Fruit fly (Drosophila melanogaster) whole organism, embryonic: ENCODE data around the gene Shawn.

Experiments
- ATbp ChIP-seq: fragments of 200-800 bp; sonication (Bioruptor generic); optimal IDR thresholded peaks from 2 replicates; lab custom pipeline; 2017; ENCODE audit warnings: missing biosample characterization, mild to moderate bottlenecking, missing genetic modification characterization, missing genetic modification reagents
- Atf6 ChIP-seq: fragments of 200-800 bp; sonication (Bioruptor generic); IDR thresholded peaks from 2 replicates; pipeline ENCODE4 v1.3.6; 2022; ENCODE audit warnings: missing biosample characterization, missing genetic modification characterization
- CG10147 ChIP-seq: fragments of 200-800 bp; sonication (Bioruptor generic); optimal IDR thresholded peaks from 2 replicates; lab custom pipeline; 2019; ENCODE audit warnings: missing biosample characterization, mild to moderate bottlenecking, missing genetic modification characterization, moderate library complexity
- CG11504 ChIP-seq: fragments of 200-800 bp; sonication (Bioruptor generic); optimal IDR thresholded peaks from 3 replicates; lab custom pipeline; 2019; ENCODE audit warnings: missing biosample characterization, mild to moderate bottlenecking, missing genetic modification characterization, moderate library complexity
- CG12236 ChIP-seq: fragments of 200-800 bp; sonication (Bioruptor generic); optimal IDR thresholded peaks from 2 replicates; lab custom pipeline; 2016; ENCODE audit warnings: missing biosample characterization, missing genetic modification characterization
- CG14710 ChIP-seq: fragments of 200-800 bp; sonication (Bioruptor generic); optimal IDR thresholded peaks from 3 replicates; lab custom pipeline; 2019; ENCODE audit warnings: missing biosample characterization, mild to moderate bottlenecking, missing genetic modification characterization, moderate library complexity
- CG15601 ChIP-seq: fragments of 200-800 bp; sonication (Bioruptor generic); optimal IDR thresholded peaks from 3 replicates; lab custom pipeline; 2019; ENCODE audit warnings: missing biosample characterization, mild to moderate bottlenecking, missing genetic modification characterization, moderate library complexity
- CG17328 ChIP-seq: fragments of 200-800 bp; sonication (Bioruptor generic); IDR thresholded peaks from 2 replicates; pipeline ENCODE4 v1.3.6; 2022; ENCODE audit warnings: missing biosample characterization, missing genetic modification characterization
- CG17802 ChIP-seq: fragments of 200-800 bp; sonication (Bioruptor generic); optimal IDR thresholded peaks from 2 replicates; lab custom pipeline; 2018; ENCODE audit warnings: missing biosample characterization, mild to moderate bottlenecking, missing genetic modification characterization, moderate library complexity
- CG18011 ChIP-seq: fragments of 200-800 bp; sonication (Bioruptor generic); optimal IDR thresholded peaks from 2 replicates; lab custom pipeline; 2017; ENCODE audit warnings: missing biosample characterization, missing genetic modification characterization, mild to moderate bottlenecking, moderate library complexity, missing genotype
- CG18262 ChIP-seq: fragments of 200-800 bp; optimal IDR thresholded peaks from 3 replicates; lab custom pipeline; 2019; ENCODE audit warnings: missing biosample characterization, mild to moderate bottlenecking, missing genetic modification characterization, moderate library complexity
- CG31441 ChIP-seq: fragments of 200-800 bp; sonication (Bioruptor generic); IDR thresholded peaks from 2 replicates; pipeline ENCODE4 v1.3.6; 2022; ENCODE audit warnings: missing biosample characterization, missing genetic modification characterization
- CG34376 ChIP-seq: fragments of 200-800 bp; sonication (Bioruptor generic); optimal IDR thresholded peaks from 2 replicates; lab custom pipeline; 2018; ENCODE audit warnings: missing biosample characterization, mild to moderate bottlenecking, missing genetic modification characterization
- CG4820 ChIP-seq: fragments of 200-800 bp; sonication (Bioruptor generic); optimal IDR thresholded peaks from 3 replicates; lab custom pipeline; 2016; ENCODE audit warnings: missing biosample characterization, missing genetic modification characterization
- CG8281 ChIP-seq: fragments of 200-800 bp; sonication (Bioruptor generic); optimal IDR thresholded peaks from 2 replicates; lab custom pipeline; 2018; ENCODE audit warnings: missing biosample characterization, mild to moderate bottlenecking, missing genetic modification characterization, moderate library complexity
- Chrac-16 ChIP-seq: fragments of 200-800 bp; sonication (Bioruptor generic); optimal IDR thresholded peaks from 3 replicates; lab custom pipeline; 2016; ENCODE audit warnings: missing biosample characterization, missing genetic modification characterization
- CoRest ChIP-seq: fragments of 200-800 bp; sonication (Bioruptor generic); optimal IDR thresholded peaks from 3 replicates; lab custom pipeline; 2018; ENCODE audit warnings: missing biosample characterization, mild to moderate bottlenecking, missing genetic modification characterization, moderate library complexity
- Dll ChIP-seq: fragments of 200-800 bp; sonication (Bioruptor generic); IDR thresholded peaks from 4 replicates; pipeline ENCODE4 v1.3.6; 2022; ENCODE audit warnings: missing biosample characterization, missing genetic modification characterization; ENCODE audit not compliant: partially characterized antibody
- Doc2 ChIP-seq: fragments of 200-800 bp; sonication (Bioruptor generic); IDR thresholded peaks from 2 replicates; pipeline ENCODE4 v1.3.6; 2022; ENCODE audit warnings: missing biosample characterization, missing genetic modification characterization
- Dref ChIP-seq: fragments of 200-800 bp; sonication (Bioruptor generic); IDR thresholded peaks from 2 replicates; pipeline ENCODE4 v1.3.6; 2022; ENCODE audit warnings: missing biosample characterization, missing genetic modification characterization
- Ets65A ChIP-seq: fragments of 200-800 bp; sonication (Bioruptor generic); peaks from one replicate; lab custom pipeline; 2016; ENCODE audit warnings: missing biosample characterization, missing genetic modification characterization
- Ets97D ChIP-seq: fragments of 200-800 bp; sonication (Bioruptor generic); optimal IDR thresholded peaks from 3 replicates; lab custom pipeline; 2016; ENCODE audit warnings: missing biosample characterization, missing genetic modification characterization
- H15 ChIP-seq: fragments of 200-800 bp; sonication (Bioruptor generic); IDR thresholded peaks from 3 replicates; pipeline ENCODE4 v1.3.6; 2022; ENCODE audit warnings: missing biosample characterization, missing genetic modification characterization
- MESR4 ChIP-seq: fragments of 200-800 bp; sonication (Bioruptor generic); optimal IDR thresholded peaks from 2 replicates; lab custom pipeline; 2018; ENCODE audit warnings: missing biosample characterization, mild to moderate bottlenecking, missing genetic modification characterization, moderate library complexity
- NC2α ChIP-seq: fragments of 200-800 bp; sonication (Bioruptor generic); optimal IDR thresholded peaks from 2 replicates; lab custom pipeline; 2016; ENCODE audit warnings: missing biosample characterization, missing genetic modification characterization
- Opbp ChIP-seq: fragments of 200-800 bp; sonication (Bioruptor generic); IDR thresholded peaks from 3 replicates; pipeline ENCODE4 v1.3.6; 2022; ENCODE audit warnings: missing biosample characterization, missing genetic modification characterization; ENCODE audit not compliant: partially characterized antibody
- Scr ChIP-seq: fragments of 200-800 bp; sonication (Bioruptor generic); IDR thresholded peaks from 2 replicates; pipeline ENCODE4 v1.3.6; 2022; ENCODE audit warnings: missing biosample characterization, missing genetic modification characterization; ENCODE audit not compliant: partially characterized antibody
- Spps ChIP-seq: fragments of 200-800 bp; sonication (Bioruptor generic); optimal IDR thresholded peaks from 2 replicates; lab custom pipeline; 2018; ENCODE audit warnings: missing biosample characterization, mild to moderate bottlenecking, missing genetic modification characterization
- Sry-δ ChIP-seq: fragments of 200-800 bp; sonication (Bioruptor generic); optimal IDR thresholded peaks from 2 replicates; lab custom pipeline; 2016; ENCODE audit warnings: missing biosample characterization, missing genetic modification characterization
- Vsx1 ChIP-seq: fragments of 200-800 bp; sonication (Bioruptor generic); optimal IDR thresholded peaks from 2 replicates; lab custom pipeline; 2017; ENCODE audit warnings: missing biosample characterization, mild to moderate bottlenecking, missing genetic modification characterization, missing genetic modification reagents
- abd-A ChIP-seq: fragments of 200-800 bp; sonication (Bioruptor generic); optimal IDR thresholded peaks from 3 replicates; lab custom pipeline; 2019; ENCODE audit warnings: missing biosample characterization, mild to moderate bottlenecking, missing genetic modification characterization, moderate library complexity
- ato ChIP-seq: fragments of 200-800 bp; sonication (Bioruptor generic); IDR thresholded peaks from 2 replicates; pipeline ENCODE4 v1.3.6; 2022; ENCODE audit warnings: missing biosample characterization, missing genetic modification characterization; ENCODE audit not compliant: partially characterized antibody
- cwo ChIP-seq: fragments of 200-800 bp; sonication (Bioruptor generic); optimal IDR thresholded peaks from 3 replicates; lab custom pipeline; 2017; ENCODE audit warnings: missing biosample characterization, missing genetic modification characterization, mild to moderate bottlenecking, moderate library complexity, missing genetic modification reagents
- dati ChIP-seq: fragments of 200-800 bp; sonication (Bioruptor generic); IDR thresholded peaks from 2 replicates; pipeline ENCODE4 v1.3.6; 2022; ENCODE audit warnings: missing biosample characterization, missing genetic modification characterization
- dysf ChIP-seq: fragments of 200-800 bp; sonication (Bioruptor generic); IDR thresholded peaks from 3 replicates; pipeline ENCODE4 v1.3.6; 2022; ENCODE audit warnings: missing biosample characterization, missing genetic modification characterization
- gfzf ChIP-seq: fragments of 200-800 bp; sonication (Bioruptor generic); optimal IDR thresholded peaks from 2 replicates; lab custom pipeline; 2016; ENCODE audit warnings: missing biosample characterization, mild to moderate bottlenecking, missing genetic modification characterization, moderate library complexity
- h ChIP-seq: fragments of >200 bp; optimal IDR thresholded peaks from 2 replicates; lab custom pipeline; 2017
- hbn ChIP-seq: fragments of 200-800 bp; sonication (Bioruptor generic); IDR thresholded peaks from 2 replicates; pipeline ENCODE4 v1.3.6; 2022; ENCODE audit warnings: missing biosample characterization, missing genetic modification characterization; ENCODE audit not compliant: partially characterized antibody
- her ChIP-seq: fragments of 200-800 bp; sonication (Bioruptor generic); optimal IDR thresholded peaks from 2 replicates; lab custom pipeline; 2016; ENCODE audit warnings: missing biosample characterization, missing genetic modification characterization
- inv ChIP-seq: fragments of 200-800 bp; sonication (Bioruptor generic); IDR thresholded peaks from 2 replicates; pipeline ENCODE4 v1.3.6; 2022; ENCODE audit warnings: missing biosample characterization, missing genetic modification characterization; ENCODE audit not compliant: partially characterized antibody
- klu ChIP-seq: fragments of 200-800 bp; sonication (Bioruptor generic); IDR thresholded peaks from 2 replicates; pipeline ENCODE4 v1.3.6; 2022; ENCODE audit warnings: missing biosample characterization, missing genetic modification characterization
- lilli ChIP-seq: fragments of 200-800 bp; sonication (Bioruptor generic); optimal IDR thresholded peaks from 3 replicates; lab custom pipeline; 2016; ENCODE audit warnings: missing biosample characterization, missing genetic modification characterization
- lmd ChIP-seq: fragments of 200-800 bp; sonication (Bioruptor generic); IDR thresholded peaks from 2 replicates; pipeline ENCODE4 v1.3.6; 2022; ENCODE audit warnings: missing biosample characterization, missing genetic modification characterization
- mld ChIP-seq: fragments of 200-800 bp; sonication (Bioruptor generic); IDR thresholded peaks from 3 replicates; pipeline ENCODE4 v1.3.6; 2022; ENCODE audit warnings: missing biosample characterization, missing genetic modification characterization; ENCODE audit not compliant: partially characterized antibody
- nerfin-2 ChIP-seq: fragments of 200-800 bp; sonication (Bioruptor generic); IDR thresholded peaks from 2 replicates; pipeline ENCODE4 v1.3.6; 2022; ENCODE audit warnings: missing biosample characterization, missing genetic modification characterization; ENCODE audit not compliant: partially characterized antibody
- phol ChIP-seq: fragments of 200-800 bp; sonication (Bioruptor generic); optimal IDR thresholded peaks from 3 replicates; lab custom pipeline; 2018; ENCODE audit warnings: missing biosample characterization, mild to moderate bottlenecking, missing genetic modification characterization, moderate library complexity
- psq ChIP-seq: fragments of 200-800 bp; sonication (Bioruptor generic); optimal IDR thresholded peaks from 2 replicates; lab custom pipeline; 2017; ENCODE audit warnings: missing biosample characterization, missing genetic modification characterization
- pzg ChIP-seq: fragments of 200-800 bp; sonication (Bioruptor generic); optimal IDR thresholded peaks from 3 replicates; lab custom pipeline; 2018; ENCODE audit warnings: missing biosample characterization, mild to moderate bottlenecking, missing genetic modification characterization, moderate library complexity
- sens-2 ChIP-seq: fragments of 200-800 bp; sonication (Bioruptor generic); IDR thresholded peaks from 2 replicates; pipeline ENCODE4 v1.3.6; 2022; ENCODE audit warnings: missing biosample characterization, missing genetic modification characterization
- tin ChIP-seq: fragments of 200-800 bp; sonication (Bioruptor generic); optimal IDR thresholded peaks from 3 replicates; lab custom pipeline; 2016; ENCODE audit warnings: missing biosample characterization, missing genetic modification characterization
- z ChIP-seq: fragments of 200-800 bp; sonication (Bioruptor generic); IDR thresholded peaks from 3 replicates; pipeline ENCODE4 v1.3.6; 2022; ENCODE audit warnings: missing biosample characterization, missing genetic modification characterization

Gene Shawn

DNA sequence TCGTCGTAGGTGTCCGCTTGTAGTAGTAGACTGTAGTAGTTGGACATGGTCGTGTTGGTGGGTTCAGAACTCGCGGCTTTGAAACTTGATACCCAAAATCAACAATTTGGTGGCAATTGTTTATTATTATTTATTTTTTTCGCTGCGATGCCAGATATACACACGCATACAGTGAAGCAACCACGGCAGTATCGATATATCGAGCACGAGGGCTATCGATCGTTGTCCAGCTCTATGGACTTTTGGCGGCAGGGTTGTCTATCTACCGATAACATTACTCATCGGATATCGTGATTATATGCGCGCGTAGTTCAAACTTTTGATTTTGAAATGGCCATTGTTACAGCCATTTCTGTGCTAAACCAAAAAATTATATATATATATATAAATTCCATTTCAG is 9.7 kb upstream of the Shawn start, which contains the start of gene CG14220 (continued):
- TF ChIP-seq psq (no peak), CG17802 (tag; lab: Kevin White, UChicago) (no peak), inv (peak; percentile 87), Dll (GFP tag; lab: Robert Waterston, UW) (peak; percentile 87), CG18011 (no peak), cwo (GFP tag; lab: Kevin White, UChicago) (no peak), gfzf (GFP tag; lab: Kevin White, UChicago) (peak; percentile 0), h (lab: Kevin White, UChicago) (no peak), ato (GFP tag; lab: Robert Waterston, UW) (peak; percentile 94), Ets97D (GFP tag; lab: Kevin White, UChicago) (peak; percentile 90), phol (tag; lab: Kevin White, UChicago) (peak; percentile 31), lmd (GFP tag; lab: Robert Waterston, UW) (no peak), dysf (GFP tag; lab: Robert Waterston, UW) (no peak), CG18262 (tag; lab: Kevin White, UChicago) (peak; percentile 7), tin (no peak), CG14710 (tag; lab: Kevin White, UChicago) (peak; percentile 44), hbn (GFP tag; lab: Robert Waterston, UW) (peak; percentile 90), CG8281 (tag; lab: Kevin White, UChicago) (no peak), CG17328 (GFP tag; lab: Robert Waterston, UW) (no peak), pzg (GFP tag; lab: Kevin White, UChicago) (peak; percentile 89), MESR4 (GFP tag; lab: Kevin White, UChicago) (peak; percentile 78), CG11504 (tag; lab: Kevin White, UChicago) (peak; percentile 10), CG12236 (no peak), sens-2 (GFP tag; lab: Robert Waterston, UW) (no peak), lilli (GFP tag; lab: Kevin White, UChicago) (peak; percentile 17), abd-A (tag; lab: Kevin White, UChicago) (no peak), Chrac-16 (no peak), z (GFP tag; lab: Robert Waterston, UW) (no peak), Dref (GFP tag; lab: Robert Waterston, UW) (peak; percentile 99), CG4820 (GFP tag; lab: Kevin White, UChicago) (no peak), H15 (GFP tag; lab: Robert Waterston, UW) (no peak), CoRest (tag; lab: Kevin White, UChicago) (peak; percentile 17), Vsx1 (GFP tag; lab: Kevin White, UChicago) (no peak), Sry-δ (GFP tag; lab: Kevin White, UChicago) (peak; percentile 93), mld (GFP tag; lab: Robert Waterston, UW) (peak; percentile 93), her (GFP tag; lab: Kevin White, UChicago) (no peak), Spps (no peak), Doc2 (GFP tag; lab: Robert Waterston, UW) (no peak), klu (GFP tag; lab: Robert Waterston, UW) (no peak), CG15601 (tag; lab: Kevin White, UChicago) (peak; percentile 2), CG34376 (GFP tag; lab: Kevin White, UChicago) (peak; percentile 51), Scr (GFP tag; lab: Robert Waterston, UW) (peak; percentile 89), CG31441 (0 out of 2 replicates have a peak, but pooled peaks have one; percentile 30), Atf6 (no peak), CG10147 (GFP tag; lab: Kevin White, UChicago) (no peak), Opbp (GFP tag; lab: Robert Waterston, UW) (peak; percentile 94), dati (GFP tag; lab: Robert Waterston, UW) (no peak), Ets65A (GFP tag; lab: Kevin White, UChicago) (no peak), ATbp (no peak), NC2α (no peak), nerfin-2 (peak; percentile 94)
